Worm (Caenorhabditis elegans): Measurements from ENCODE around the gene T09F3.4.

DNA sequence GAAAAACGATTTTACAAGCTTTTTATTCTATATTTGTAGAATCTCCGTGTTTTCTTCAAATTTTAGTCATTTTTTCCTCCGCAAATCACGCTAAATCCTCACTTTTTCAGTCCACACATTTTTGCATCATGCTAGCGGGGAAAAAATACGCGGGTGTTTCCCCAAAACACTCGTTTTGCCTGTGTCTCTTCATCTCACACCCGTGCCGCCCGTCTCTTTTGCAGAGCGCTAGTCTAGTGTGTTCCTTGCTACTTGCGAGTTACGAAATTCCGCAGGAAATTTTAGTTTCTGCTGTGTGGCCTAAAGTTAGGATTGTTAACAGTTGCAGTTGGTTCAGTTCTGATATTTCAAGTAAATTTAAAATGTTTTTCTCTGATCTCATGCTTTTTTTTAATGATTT lies 50.2 kb downstream of the T09F3.4 start:
- TF ChIP-seq pha-2 (tag; optimal IDR thresholded peaks at IDR 0.05) (no peak), ets-4 (tag; optimal IDR thresholded peaks at IDR 0.05) (no peak), ceh-2 (tag; optimal IDR thresholded peaks at IDR 0.05) (no peak), tbx-2 (tag; optimal IDR thresholded peaks at IDR 0.05) (no peak), hlh-15 (tag; optimal IDR thresholded peaks at IDR 0.05) (no peak), ceh-24 (tag; optimal IDR thresholded peaks at IDR 0.05) (no peak), F13H6.1 (tag; optimal IDR thresholded peaks at IDR 0.05) (no peak)

All from whole organism, late embryonic.